Fruit fly (Drosophila melanogaster): Measurements from ENCODE around the gene DCAF12.
A peak's percentile ranks its signal among the peaks of the same experiment; 100 is the strongest.

The DCAF12 gene

dm6 chr3R:12031657-12032056 lies 14.8 kb upstream of the DCAF12 start, which contains the start of the genes CG31358, CG42504 and CG42505:
CG31358 (minus strand) TSS chr3R:12031757.
CG42504 (minus strand) TSS chr3R:12031757.
CG42505 (minus strand) TSS chr3R:12031757.
- TF ChIP-seq Jra (GFP tag; optimal IDR thresholded peaks at IDR 0.05) (no peak), psq (GFP tag; optimal IDR thresholded peaks at IDR 0.05) (no peak), Hnf4 (GFP tag; optimal IDR thresholded peaks at IDR 0.05) (no peak)

DNA sequence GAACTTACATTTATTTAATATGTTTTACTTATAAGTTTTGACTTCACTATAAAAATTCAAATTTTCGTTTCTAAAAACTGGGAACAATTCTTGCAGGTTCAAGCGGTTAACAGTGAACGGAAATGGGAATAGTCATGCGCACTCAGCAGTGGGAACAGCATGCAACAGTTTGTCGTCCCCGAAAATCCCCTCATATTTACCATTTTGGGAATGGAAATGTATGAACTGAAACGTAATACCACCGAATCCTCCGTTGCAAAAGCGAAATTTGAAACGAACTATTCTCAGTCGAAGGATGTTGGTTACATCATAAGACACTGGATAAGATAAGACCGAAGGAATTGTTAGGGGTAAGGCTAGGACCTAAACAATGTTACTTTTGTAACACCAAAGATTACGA lies 4.2 kb upstream of the DCAF12 start:
- TF ChIP-seq Sp1 (GFP tag; optimal IDR thresholded peaks at IDR 0.05) = no peak
- no peak for TF ChIP-seq N (GFP tag; optimal IDR thresholded peaks at IDR 0.05)
- no peak for TF ChIP-seq Hr83 (GFP tag; optimal IDR thresholded peaks at IDR 0.05; ENCODE audit: poor library complexity, severe bottlenecking)
- TF ChIP-seq usp (GFP tag; optimal IDR thresholded peaks at IDR 0.05) = no peak
- no peak for TF ChIP-seq Jra (GFP tag; optimal IDR thresholded peaks at IDR 0.05)
- TF ChIP-seq Hnf4 (GFP tag; optimal IDR thresholded peaks at IDR 0.05) = no peak
- no peak for TF ChIP-seq OdsH (GFP tag; optimal IDR thresholded peaks at IDR 0.05)

DNA sequence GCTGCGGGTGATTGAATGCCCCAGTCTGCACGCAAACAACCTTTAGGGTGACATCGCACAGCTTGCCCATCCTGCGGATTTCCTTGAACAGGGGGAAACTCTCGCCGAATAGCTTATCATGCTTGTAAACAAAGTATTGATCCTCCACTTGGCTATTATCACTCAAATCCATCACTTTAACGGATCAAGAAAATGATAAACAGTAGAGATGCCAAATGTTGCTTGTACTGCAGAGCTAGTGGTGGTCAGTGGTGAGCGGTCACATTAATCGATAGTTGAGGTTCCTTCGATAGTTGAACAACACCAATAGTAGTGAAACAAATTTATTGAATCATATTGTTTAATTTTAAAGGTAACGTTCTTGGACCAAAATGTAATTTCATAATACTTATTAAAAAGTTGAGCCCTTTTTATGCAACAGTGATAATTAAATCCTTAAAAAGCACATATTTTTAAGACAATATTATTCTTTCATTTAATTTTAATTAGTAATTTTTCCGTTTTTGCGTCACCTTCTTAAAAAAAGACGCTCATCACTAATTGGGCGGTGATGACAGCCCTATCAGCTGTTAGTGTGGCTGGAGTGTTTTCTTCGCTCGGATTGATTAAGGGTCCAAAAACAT lies 6.5 kb downstream of the DCAF12 start, which contains the start of the genes KLHL18 and GCC185:
KLHL18 (minus strand) TSS at position 233 of the 623 bp plus-strand sequence.
GCC185 (plus strand) TSS at position 571 of the 623 bp plus-strand sequence.
- peak in 1 of 2 experiments; percentile 89 for TF ChIP-seq foxo (GFP tag; optimal IDR thresholded peaks at IDR 0.05)
- TF ChIP-seq ey (GFP tag; optimal IDR thresholded peaks at IDR 0.05) = peak; percentile 78
- TF ChIP-seq HLH106 (tag; optimal IDR thresholded peaks at IDR 0.05) = peak; percentile 91
- no peak for TF ChIP-seq Hnf4 (GFP tag; optimal IDR thresholded peaks at IDR 0.05)
- no peak for TF ChIP-seq Hr78 (GFP tag; optimal IDR thresholded peaks at IDR 0.05)
- peak; percentile 78 for TF ChIP-seq OdsH (GFP tag; optimal IDR thresholded peaks at IDR 0.05)
- TF ChIP-seq br (GFP tag; optimal IDR thresholded peaks at IDR 0.05) = peak; percentile 61
- TF ChIP-seq fru (GFP tag; optimal IDR thresholded peaks at IDR 0.05) = peak; percentile 82
- no peak for TF ChIP-seq Rel (GFP tag; optimal IDR thresholded peaks at IDR 0.05)
- peak; percentile 10 for TF ChIP-seq Rel (tag; optimal IDR thresholded peaks at IDR 0.05)
- TF ChIP-seq Jra (GFP tag; optimal IDR thresholded peaks at IDR 0.05) = no peak
- TF ChIP-seq woc (GFP tag; optimal IDR thresholded peaks at IDR 0.05) = peak; percentile 93
- no peak for TF ChIP-seq Vsx2 (GFP tag; optimal IDR thresholded peaks at IDR 0.05; ENCODE audit: partially characterized antibody)
- TF ChIP-seq Dfd (GFP tag; optimal IDR thresholded peaks at IDR 0.05) = no peak
- peak; percentile 85 for TF ChIP-seq rgr (GFP tag; optimal IDR thresholded peaks at IDR 0.05)
- peak; percentile 78 for TF ChIP-seq psq (GFP tag; optimal IDR thresholded peaks at IDR 0.05)
- TF ChIP-seq Myc (optimal IDR thresholded peaks at IDR 0.05) = peak; percentile 86
- TF ChIP-seq Hr83 (GFP tag; optimal IDR thresholded peaks at IDR 0.05; ENCODE audit: poor library complexity, severe bottlenecking) = no peak
- TF ChIP-seq usp (GFP tag; optimal IDR thresholded peaks at IDR 0.05) = no peak
- peak; percentile 80 for TF ChIP-seq sv (GFP tag; optimal IDR thresholded peaks at IDR 0.05)
- TF ChIP-seq Sp1 (GFP tag; optimal IDR thresholded peaks at IDR 0.05) = peak; percentile 76
- TF ChIP-seq lola (GFP tag; optimal IDR thresholded peaks at IDR 0.05) = no peak
- peak; percentile 84 for TF ChIP-seq dmrt93B (GFP tag; optimal IDR thresholded peaks at IDR 0.05)
- peak; percentile 72 for TF ChIP-seq CG9705 (GFP tag; optimal IDR thresholded peaks at IDR 0.05)
- TF ChIP-seq sage (GFP tag; optimal IDR thresholded peaks at IDR 0.05) = no peak
- TF ChIP-seq jim (GFP tag; optimal IDR thresholded peaks at IDR 0.05) = no peak
- TF ChIP-seq GATAd (GFP tag; optimal IDR thresholded peaks at IDR 0.05) = peak; percentile 54
- peak; percentile 84 for TF ChIP-seq h (GFP tag; optimal IDR thresholded peaks at IDR 0.05)
- TF ChIP-seq Dif (GFP tag; optimal IDR thresholded peaks at IDR 0.05; ENCODE audit: partially characterized antibody) = no peak
- peak; percentile 69 for TF ChIP-seq dsf (GFP tag; optimal IDR thresholded peaks at IDR 0.05; ENCODE audit: borderline replicate concordance)

- no peak for TF ChIP-seq usp (GFP tag; optimal IDR thresholded peaks at IDR 0.05)
These were observed 10.4 kb downstream of the DCAF12 start for dm6 chr3R:12006417-12006816.

DNA sequence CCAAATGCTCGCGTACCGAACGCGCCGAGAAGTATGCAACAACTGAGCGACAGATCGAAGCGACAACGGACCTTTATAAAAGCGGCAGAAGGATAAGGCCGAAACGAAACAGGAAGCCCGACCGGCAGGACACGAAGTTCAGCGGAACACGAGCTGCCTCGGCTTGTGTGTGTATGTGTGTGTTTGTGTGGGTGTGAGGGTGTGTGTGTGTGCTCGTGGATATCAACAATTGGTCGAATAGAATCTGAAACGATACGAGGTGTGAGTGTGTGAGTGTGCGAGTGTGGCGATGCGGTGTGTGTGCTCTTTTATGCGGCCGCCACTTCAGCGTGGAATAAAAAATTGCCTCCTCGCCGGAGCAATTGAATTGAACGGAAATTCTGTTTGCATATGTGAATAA lies 11.4 kb downstream of the DCAF12 start, which contains the start of gene Tk:
Tk (minus strand) TSS at position 57 of the 400 bp plus-strand sequence.
- TF ChIP-seq lola (GFP tag; optimal IDR thresholded peaks at IDR 0.05) (no peak), Dif (GFP tag; optimal IDR thresholded peaks at IDR 0.05; ENCODE audit: partially characterized antibody) (no peak), CG9705 (GFP tag; optimal IDR thresholded peaks at IDR 0.05) (no peak), Hnf4 (GFP tag; optimal IDR thresholded peaks at IDR 0.05) (no peak), sv (GFP tag; optimal IDR thresholded peaks at IDR 0.05) (no peak), Abd-B (GFP tag; optimal IDR thresholded peaks at IDR 0.05) (no peak), Vsx2 (GFP tag; optimal IDR thresholded peaks at IDR 0.05; ENCODE audit: partially characterized antibody) (no peak), psq (GFP tag; optimal IDR thresholded peaks at IDR 0.05) (no peak), Rel (GFP tag; optimal IDR thresholded peaks at IDR 0.05) (no peak), Rel (tag; optimal IDR thresholded peaks at IDR 0.05) (no peak), OdsH (GFP tag; optimal IDR thresholded peaks at IDR 0.05) (no peak), rgr (GFP tag; optimal IDR thresholded peaks at IDR 0.05) (no peak), ey (GFP tag; optimal IDR thresholded peaks at IDR 0.05) (no peak), Myc (optimal IDR thresholded peaks at IDR 0.05) (no peak), Hr78 (GFP tag; optimal IDR thresholded peaks at IDR 0.05) (no peak), br (GFP tag; optimal IDR thresholded peaks at IDR 0.05) (no peak)

Data from whole organism, wandering third instar larva.